Worm (Caenorhabditis elegans) whole organism, L3 larva: Measurements from ENCODE around the gene C03B1.9.

Experiments
- R02D3.7 ChIP-seq: fragments of 150-350 bp; optimal IDR thresholded peaks from 2 replicates; lab custom pipeline; 2014; ENCODE audit warnings: missing biosample characterization, missing genetic modification characterization
- ama-1 ChIP-seq: fragments of 150-350 bp; optimal IDR thresholded peaks from 2 replicates; lab custom pipeline; 2018
- ceh-28 ChIP-seq: fragments of 150-350 bp; optimal IDR thresholded peaks from 2 replicates; lab custom pipeline; 2014; ENCODE audit warnings: missing biosample characterization, missing genetic modification reagents, missing genetic modification characterization
- ceh-82 ChIP-seq: fragments of 150-350 bp; optimal IDR thresholded peaks from 2 replicates; lab custom pipeline; 2014; ENCODE audit warnings: missing biosample characterization, missing genetic modification characterization
- ceh-9 ChIP-seq: sonication (generic microtip); optimal IDR thresholded peaks from 2 replicates; lab custom pipeline; 2018; ENCODE audit warnings: missing biosample characterization, missing genetic modification characterization
- daf-12 ChIP-seq: fragments of 150-350 bp; optimal IDR thresholded peaks from 2 replicates; lab custom pipeline; 2014; ENCODE audit warnings: missing biosample characterization, missing genetic modification reagents, missing genetic modification characterization
- egl-27 ChIP-seq: sonication (generic microtip); optimal IDR thresholded peaks from 4 replicates; lab custom pipeline; 2017; ENCODE audit warnings: missing biosample characterization, missing genetic modification reagents, missing genetic modification characterization
- egl-5 ChIP-seq: fragments of 150-350 bp; optimal IDR thresholded peaks from 2 replicates; lab custom pipeline; 2017; ENCODE audit warnings: missing biosample characterization, missing genetic modification reagents, missing genetic modification characterization, inconsistent platforms
- elt-1 ChIP-seq: fragments of 150-350 bp; optimal IDR thresholded peaks from 2 replicates; lab custom pipeline; 2014; ENCODE audit warnings: missing biosample characterization, missing genetic modification characterization
- elt-2 ChIP-seq: sonication (generic microtip); optimal IDR thresholded peaks from 2 replicates; lab custom pipeline; 2016; ENCODE audit warnings: missing genetic modification reagents, mild to moderate bottlenecking, missing genetic modification characterization, missing compliant biosample characterization
- elt-3 ChIP-seq, 3 experiments: fragments of 150-350 bp in 1 of 3; sonication (generic microtip) in 2 of 3; optimal IDR thresholded peaks; 2 replicates in 2 of 3; 4 replicates in 1 of 3; lab custom pipeline; 2014 to 2017; ENCODE audit warnings: missing biosample characterization in 3 of 3, missing genetic modification characterization in 3 of 3
- eor-1 ChIP-seq, 2 experiments: fragments of 150-350 bp; optimal IDR thresholded peaks; 2 replicates each; lab custom pipeline; 2014 to 2018; ENCODE audit warnings: missing biosample characterization in 2 of 2, missing genetic modification characterization in 2 of 2
- fkh-2 ChIP-seq: fragments of 150-350 bp; optimal IDR thresholded peaks from 2 replicates; lab custom pipeline; 2014; ENCODE audit warnings: missing biosample characterization, missing genetic modification reagents, missing genetic modification characterization
- fos-1 ChIP-seq: fragments of 150-350 bp; optimal IDR thresholded peaks from 2 replicates; lab custom pipeline; 2014; ENCODE audit warnings: missing biosample characterization, missing genetic modification characterization
- hmg-11 ChIP-seq: sonication (generic microtip); optimal IDR thresholded peaks from 2 replicates; lab custom pipeline; 2016; ENCODE audit warnings: missing genetic modification characterization, missing compliant biosample characterization
- jun-1 ChIP-seq: fragments of 150-350 bp; optimal IDR thresholded peaks from 2 replicates; lab custom pipeline; 2014; ENCODE audit warnings: missing biosample characterization, missing genetic modification reagents, missing genetic modification characterization
- lin-39 ChIP-seq: fragments of 150-350 bp; optimal IDR thresholded peaks from 2 replicates; lab custom pipeline; 2018; ENCODE audit warnings: missing biosample characterization, missing genetic modification reagents, missing genetic modification characterization
- lsy-12 ChIP-seq: sonication (generic microtip); optimal IDR thresholded peaks from 2 replicates; lab custom pipeline; 2016; ENCODE audit warnings: mild to moderate bottlenecking, missing genetic modification characterization, missing compliant biosample characterization
- mdl-1 ChIP-seq: fragments of 150-350 bp; optimal IDR thresholded peaks from 2 replicates; lab custom pipeline; 2014; ENCODE audit warnings: missing biosample characterization, missing genetic modification characterization
- mml-1 ChIP-seq: fragments of 150-350 bp; sonication (generic microtip); optimal IDR thresholded peaks from 3 replicates; lab custom pipeline; 2014; ENCODE audit warnings: missing biosample characterization, missing genetic modification characterization
- nhr-11 ChIP-seq: fragments of 150-350 bp; optimal IDR thresholded peaks from 2 replicates; lab custom pipeline; 2014; ENCODE audit warnings: missing biosample characterization, missing genetic modification characterization
- nhr-23 ChIP-seq: fragments of 150-350 bp; optimal IDR thresholded peaks from 2 replicates; lab custom pipeline; 2014; ENCODE audit warnings: missing biosample characterization, missing genetic modification reagents, missing genetic modification characterization
- nhr-237 ChIP-seq: fragments of 150-350 bp; optimal IDR thresholded peaks from 2 replicates; lab custom pipeline; 2014; ENCODE audit warnings: missing biosample characterization, missing genetic modification characterization
- nhr-28 ChIP-seq: fragments of 150-350 bp; optimal IDR thresholded peaks from 2 replicates; lab custom pipeline; 2014; ENCODE audit warnings: missing biosample characterization, missing genetic modification characterization
- nhr-67 ChIP-seq: fragments of 150-350 bp; optimal IDR thresholded peaks from 2 replicates; lab custom pipeline; 2014; ENCODE audit warnings: missing biosample characterization, missing genetic modification characterization
- nhr-76 ChIP-seq: fragments of 150-350 bp; sonication (generic microtip); optimal IDR thresholded peaks from 5 replicates; lab custom pipeline; 2014; ENCODE audit warnings: missing biosample characterization, missing genetic modification characterization
- pha-4 ChIP-seq: fragments of 150-350 bp; optimal IDR thresholded peaks from 2 replicates; lab custom pipeline; 2014; ENCODE audit warnings: missing biosample characterization, missing genetic modification reagents, missing genetic modification characterization
- pqm-1 ChIP-seq: fragments of 150-350 bp; optimal IDR thresholded peaks from 2 replicates; lab custom pipeline; 2017; ENCODE audit warnings: missing biosample characterization, missing genetic modification characterization, inconsistent platforms
- sea-2 ChIP-seq: fragments of 150-350 bp; sonication (generic microtip); optimal IDR thresholded peaks from 4 replicates; lab custom pipeline; 2014; ENCODE audit warnings: missing biosample characterization, missing genetic modification reagents, missing genetic modification characterization
- skn-1 ChIP-seq: fragments of 150-350 bp; optimal IDR thresholded peaks from 2 replicates; lab custom pipeline; 2014; ENCODE audit warnings: missing biosample characterization, missing genetic modification characterization
- snpc-4 ChIP-seq: fragments of 150-350 bp; optimal IDR thresholded peaks from 2 replicates; lab custom pipeline; 2014; ENCODE audit warnings: missing biosample characterization, missing genetic modification characterization
- unc-62 ChIP-seq: fragments of 150-350 bp; sonication (generic microtip); optimal IDR thresholded peaks from 4 replicates; lab custom pipeline; 2014; ENCODE audit warnings: missing biosample characterization, missing genetic modification reagents, missing genetic modification characterization
- ztf-4 ChIP-seq: fragments of 150-350 bp; optimal IDR thresholded peaks from 2 replicates; lab custom pipeline; 2014; ENCODE audit warnings: missing biosample characterization, missing genetic modification characterization

Gene C03B1.9

ce11 chrX:6360077-6360476 lies 13.2 kb upstream of the C03B1.9 start:
- no peak for TF ChIP-seq ama-1
- no peak for TF ChIP-seq fos-1
- no peak for TF ChIP-seq lsy-12 (tag; lab: Kevin White, UChicago)
- TF ChIP-seq pqm-1 (tag; lab: Kevin White, UChicago), result no peak
- TF ChIP-seq ceh-9 (tag; lab: Kevin White, UChicago), result no peak
- TF ChIP-seq fkh-2 (tag; lab: Kevin White, UChicago), result no peak
- no peak for TF ChIP-seq sea-2 (GFP tag; lab: Kevin White, UChicago)
- TF ChIP-seq jun-1 (tag; lab: Kevin White, UChicago), result no peak

- no peak for TF ChIP-seq ama-1
- no peak for TF ChIP-seq mml-1 (tag; lab: Kevin White, UChicago)
- TF ChIP-seq nhr-237 (tag; lab: Kevin White, UChicago), result no peak
- TF ChIP-seq fkh-2 (tag; lab: Kevin White, UChicago), result no peak
Measured at ce11 chrX:6357772-6358171, 10.9 kb upstream of the C03B1.9 start, which contains the start of gene C03B1.10. Gene C03B1.10, minus strand, starts transcription at chrX:6357872.

ce11 chrX:6355030-6355635 lies 8.2 kb upstream of the C03B1.9 start, which contains the start of gene C03B1.5:
Gene C03B1.5, plus strand, starts transcription at chrX:6355585.
- TF ChIP-seq daf-12, result no peak

ce11 chrX:6353763-6354162 lies 6.8 kb upstream of the C03B1.9 start:
- TF ChIP-seq ztf-4 (tag; lab: Kevin White, UChicago) (no peak), pqm-1 (tag; lab: Kevin White, UChicago) (peak; percentile 45), elt-1 (tag; lab: Kevin White, UChicago) (no peak)
- TF ChIP-seq, all 47 proteins: peak for 1

- no peak for TF ChIP-seq skn-1
- TF ChIP-seq nhr-76 (tag; lab: Kevin White, UChicago), result no peak
- TF ChIP-seq fkh-2 (tag; lab: Kevin White, UChicago), result no peak
- no peak for TF ChIP-seq ztf-4 (tag; lab: Kevin White, UChicago)
- TF ChIP-seq egl-27, result no peak
- TF ChIP-seq eor-1 (tag; optimal IDR thresholded peaks at IDR 0.05; lab: Kevin White, UChicago), result no peak
Measured at ce11 chrX:6350016-6350415, 3.1 kb upstream of the C03B1.9 start, which contains the start of gene C03B1.6. Gene C03B1.6, plus strand, starts transcription at chrX:6350316.

- TF ChIP-seq nhr-67 (tag; lab: Kevin White, UChicago) (no peak), snpc-4 (tag; lab: Kevin White, UChicago) (no peak), mml-1 (tag; lab: Kevin White, UChicago) (no peak), lin-39 (no peak), mdl-1 (tag; lab: Kevin White, UChicago) (no peak), R02D3.7 (no peak), fos-1 (no peak), nhr-23 (tag; lab: Kevin White, UChicago) (no peak), nhr-76 (tag; lab: Kevin White, UChicago) (no peak), unc-62 (GFP tag; lab: Kevin White, UChicago) (no peak)
Measured at ce11 chrX:6345785-6346184, 1.1 kb downstream of the C03B1.9 start.

- TF ChIP-seq hmg-11, result no peak
- no peak for TF ChIP-seq elt-3 (tag; optimal IDR thresholded peaks at IDR 0.05; lab: Kevin White, UChicago)
- no peak for TF ChIP-seq jun-1 (tag; lab: Kevin White, UChicago)
- no peak for TF ChIP-seq egl-5 (tag; lab: Kevin White, UChicago)
- no peak for TF ChIP-seq skn-1
- TF ChIP-seq ceh-82 (tag; lab: Kevin White, UChicago), result no peak
Measured at ce11 chrX:6341513-6341912, 5.4 kb downstream of the C03B1.9 start, which contains the start of gene C03B1.7. Gene C03B1.7, plus strand, starts transcription at chrX:6341813.

- no peak for TF ChIP-seq nhr-28 (tag; lab: Kevin White, UChicago)
- TF ChIP-seq nhr-11 (tag; lab: Kevin White, UChicago), result no peak
- TF ChIP-seq elt-2 (tag; lab: Kevin White, UChicago), result peak; percentile 99
- no peak for TF ChIP-seq ama-1
- TF ChIP-seq pqm-1 (tag; lab: Kevin White, UChicago), result peak; percentile 99
- TF ChIP-seq egl-27, result peak; percentile 16
- no peak for TF ChIP-seq eor-1 (tag; optimal IDR thresholded peaks at IDR 0.05; lab: Kevin White, UChicago)
- TF ChIP-seq skn-1, result no peak
- peak; percentile 30 for TF ChIP-seq pha-4 (tag; lab: Kevin White, UChicago)
- TF ChIP-seq ceh-28 (tag; lab: Kevin White, UChicago), result no peak
Measured at ce11 chrX:6338446-6338845, 8.5 kb downstream of the C03B1.9 start.
